Worm (Caenorhabditis elegans) whole organism, L3 larva: ENCODE measurements around the gene T27A10.6.

Experiments used
- R02D3.7 ChIP-seq: fragments of 150-350 bp; optimal IDR thresholded peaks from 2 replicates; lab custom pipeline; 2014; ENCODE audit warnings: missing biosample characterization, missing genetic modification characterization
- aly-2 ChIP-seq: fragments of 150-350 bp; optimal IDR thresholded peaks from 2 replicates; lab custom pipeline; 2014; ENCODE audit warnings: missing biosample characterization, missing genetic modification characterization
- ama-1 ChIP-seq: fragments of 150-350 bp; optimal IDR thresholded peaks from 2 replicates; lab custom pipeline; 2018
- ceh-16 ChIP-seq: sonication (generic microtip); optimal IDR thresholded peaks from 2 replicates; lab custom pipeline; 2017; ENCODE audit warnings: missing biosample characterization, missing genetic modification characterization
- ceh-82 ChIP-seq: fragments of 150-350 bp; optimal IDR thresholded peaks from 2 replicates; lab custom pipeline; 2014; ENCODE audit warnings: missing biosample characterization, missing genetic modification characterization
- ceh-9 ChIP-seq: sonication (generic microtip); optimal IDR thresholded peaks from 2 replicates; lab custom pipeline; 2018; ENCODE audit warnings: missing biosample characterization, missing genetic modification characterization
- daf-12 ChIP-seq: fragments of 150-350 bp; optimal IDR thresholded peaks from 2 replicates; lab custom pipeline; 2014; ENCODE audit warnings: missing biosample characterization, missing genetic modification reagents, missing genetic modification characterization
- egl-27 ChIP-seq: sonication (generic microtip); optimal IDR thresholded peaks from 4 replicates; lab custom pipeline; 2017; ENCODE audit warnings: missing biosample characterization, missing genetic modification reagents, missing genetic modification characterization
- egl-5 ChIP-seq: fragments of 150-350 bp; optimal IDR thresholded peaks from 2 replicates; lab custom pipeline; 2017; ENCODE audit warnings: missing biosample characterization, missing genetic modification reagents, missing genetic modification characterization, inconsistent platforms
- elt-1 ChIP-seq: fragments of 150-350 bp; optimal IDR thresholded peaks from 2 replicates; lab custom pipeline; 2014; ENCODE audit warnings: missing biosample characterization, missing genetic modification characterization
- elt-2 ChIP-seq: sonication (generic microtip); optimal IDR thresholded peaks from 2 replicates; lab custom pipeline; 2016; ENCODE audit warnings: missing genetic modification reagents, mild to moderate bottlenecking, missing genetic modification characterization, missing compliant biosample characterization
- elt-3 ChIP-seq, 3 experiments: fragments of 150-350 bp in 1 of 3; sonication (generic microtip) in 2 of 3; optimal IDR thresholded peaks; 2 replicates in 2 of 3; 4 replicates in 1 of 3; lab custom pipeline; 2014 to 2017; ENCODE audit warnings: missing biosample characterization in 3 of 3, missing genetic modification characterization in 3 of 3
- eor-1 ChIP-seq, 2 experiments: fragments of 150-350 bp; optimal IDR thresholded peaks; 2 replicates each; lab custom pipeline; 2014 to 2018; ENCODE audit warnings: missing biosample characterization in 2 of 2, missing genetic modification characterization in 2 of 2
- fkh-2 ChIP-seq: fragments of 150-350 bp; optimal IDR thresholded peaks from 2 replicates; lab custom pipeline; 2014; ENCODE audit warnings: missing biosample characterization, missing genetic modification reagents, missing genetic modification characterization
- fos-1 ChIP-seq: fragments of 150-350 bp; optimal IDR thresholded peaks from 2 replicates; lab custom pipeline; 2014; ENCODE audit warnings: missing biosample characterization, missing genetic modification characterization
- jun-1 ChIP-seq: fragments of 150-350 bp; optimal IDR thresholded peaks from 2 replicates; lab custom pipeline; 2014; ENCODE audit warnings: missing biosample characterization, missing genetic modification reagents, missing genetic modification characterization
- lin-39 ChIP-seq: fragments of 150-350 bp; optimal IDR thresholded peaks from 2 replicates; lab custom pipeline; 2018; ENCODE audit warnings: missing biosample characterization, missing genetic modification reagents, missing genetic modification characterization
- lsy-12 ChIP-seq: sonication (generic microtip); optimal IDR thresholded peaks from 2 replicates; lab custom pipeline; 2016; ENCODE audit warnings: mild to moderate bottlenecking, missing genetic modification characterization, missing compliant biosample characterization
- mdl-1 ChIP-seq: fragments of 150-350 bp; optimal IDR thresholded peaks from 2 replicates; lab custom pipeline; 2014; ENCODE audit warnings: missing biosample characterization, missing genetic modification characterization
- nhr-11 ChIP-seq: fragments of 150-350 bp; optimal IDR thresholded peaks from 2 replicates; lab custom pipeline; 2014; ENCODE audit warnings: missing biosample characterization, missing genetic modification characterization
- nhr-23 ChIP-seq: fragments of 150-350 bp; optimal IDR thresholded peaks from 2 replicates; lab custom pipeline; 2014; ENCODE audit warnings: missing biosample characterization, missing genetic modification reagents, missing genetic modification characterization
- nhr-237 ChIP-seq: fragments of 150-350 bp; optimal IDR thresholded peaks from 2 replicates; lab custom pipeline; 2014; ENCODE audit warnings: missing biosample characterization, missing genetic modification characterization
- nhr-25 ChIP-seq: sonication (generic microtip); optimal IDR thresholded peaks from 2 replicates; lab custom pipeline; 2017; ENCODE audit warnings: missing biosample characterization, missing genetic modification characterization
- nhr-28 ChIP-seq: fragments of 150-350 bp; optimal IDR thresholded peaks from 2 replicates; lab custom pipeline; 2014; ENCODE audit warnings: missing biosample characterization, missing genetic modification characterization
- nhr-67 ChIP-seq: fragments of 150-350 bp; optimal IDR thresholded peaks from 2 replicates; lab custom pipeline; 2014; ENCODE audit warnings: missing biosample characterization, missing genetic modification characterization
- nhr-77 ChIP-seq: fragments of 150-350 bp; optimal IDR thresholded peaks from 2 replicates; lab custom pipeline; 2014; ENCODE audit warnings: missing biosample characterization, missing genetic modification characterization
- pha-4 ChIP-seq: fragments of 150-350 bp; optimal IDR thresholded peaks from 2 replicates; lab custom pipeline; 2014; ENCODE audit warnings: missing biosample characterization, missing genetic modification reagents, missing genetic modification characterization
- pqm-1 ChIP-seq: fragments of 150-350 bp; optimal IDR thresholded peaks from 2 replicates; lab custom pipeline; 2017; ENCODE audit warnings: missing biosample characterization, missing genetic modification characterization, inconsistent platforms
- sea-2 ChIP-seq: fragments of 150-350 bp; sonication (generic microtip); optimal IDR thresholded peaks from 4 replicates; lab custom pipeline; 2014; ENCODE audit warnings: missing biosample characterization, missing genetic modification reagents, missing genetic modification characterization
- skn-1 ChIP-seq: fragments of 150-350 bp; optimal IDR thresholded peaks from 2 replicates; lab custom pipeline; 2014; ENCODE audit warnings: missing biosample characterization, missing genetic modification characterization
- snpc-4 ChIP-seq: fragments of 150-350 bp; optimal IDR thresholded peaks from 2 replicates; lab custom pipeline; 2014; ENCODE audit warnings: missing biosample characterization, missing genetic modification characterization
- unc-39 ChIP-seq: sonication (generic microtip); optimal IDR thresholded peaks from 4 replicates; lab custom pipeline; 2017; ENCODE audit warnings: missing biosample characterization, missing genetic modification characterization
- ztf-11 ChIP-seq: fragments of 150-350 bp; optimal IDR thresholded peaks from 2 replicates; lab custom pipeline; 2014; ENCODE audit warnings: missing biosample characterization, missing genetic modification characterization
- ztf-4 ChIP-seq: fragments of 150-350 bp; optimal IDR thresholded peaks from 2 replicates; lab custom pipeline; 2014; ENCODE audit warnings: missing biosample characterization, missing genetic modification characterization

T27A10.6 gene

ce11 chrX:3631550-3631949 lies 35.4 kb upstream of the T27A10.6 start:
- TF ChIP-seq elt-1 (tag; lab: Kevin White, UChicago), result no peak
- no peak for TF ChIP-seq lin-39 (tag; lab: Kevin White, UChicago)
- no peak for TF ChIP-seq fkh-2
- no peak for TF ChIP-seq nhr-25 (tag; lab: Kevin White, UChicago)
- TF ChIP-seq ceh-9, result no peak
- no peak for TF ChIP-seq nhr-67 (tag; lab: Kevin White, UChicago)
- no peak for TF ChIP-seq ceh-16 (tag; lab: Kevin White, UChicago)

DNA sequence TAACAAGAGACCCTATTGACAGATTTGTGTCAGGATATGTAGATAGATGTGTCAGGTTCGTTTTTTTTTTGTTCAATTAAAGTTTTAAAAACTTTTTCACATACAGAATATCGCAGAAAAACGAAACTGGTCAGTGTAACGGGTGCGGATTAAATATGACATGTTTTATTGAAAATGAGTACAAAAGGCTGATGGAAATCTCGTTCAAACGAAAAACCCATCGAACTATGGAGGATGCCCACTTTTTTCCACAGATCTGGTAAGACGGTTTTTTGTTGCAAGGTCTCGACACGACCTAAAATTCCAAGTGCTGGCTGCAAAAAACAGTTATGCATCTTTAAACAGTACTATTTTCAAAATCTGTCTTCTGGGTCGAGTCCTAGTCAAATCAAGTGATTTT lies 33.9 kb upstream of the T27A10.6 start:
- TF ChIP-seq eor-1 (tag; optimal IDR thresholded peaks at IDR 0.05; lab: Kevin White, UChicago) (no peak), ceh-9 (no peak), nhr-28 (tag; lab: Kevin White, UChicago) (no peak), unc-39 (tag; lab: Kevin White, UChicago) (no peak), aly-2 (no peak), egl-5 (no peak), fkh-2 (no peak), R02D3.7 (tag; lab: Kevin White, UChicago) (no peak), snpc-4 (no peak), elt-2 (no peak)

DNA sequence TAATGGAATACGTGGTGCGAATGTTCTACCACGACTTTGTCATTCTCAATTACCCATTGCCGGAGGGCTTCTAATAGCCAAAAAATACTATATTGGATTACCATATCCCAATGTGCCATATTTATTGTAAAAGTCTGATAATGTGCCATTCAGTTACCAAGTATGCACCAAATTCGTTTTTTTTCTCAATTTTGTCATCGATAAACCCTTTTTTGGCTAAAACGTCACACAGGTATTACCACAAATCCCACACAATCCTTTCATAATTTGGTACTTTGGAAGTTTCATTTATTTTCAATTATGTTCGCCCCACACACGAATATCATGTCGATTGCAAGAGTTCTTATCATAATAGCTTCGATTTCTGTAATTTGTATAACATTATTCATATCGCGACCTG lies 31.9 kb upstream of the T27A10.6 start, which contains the start of gene vep-2:
Gene vep-2, plus strand, starts transcription at position 301 of the 400 bp plus-strand sequence.
- no peak for TF ChIP-seq nhr-67 (tag; lab: Kevin White, UChicago)
- no peak for TF ChIP-seq egl-5
- no peak for TF ChIP-seq mdl-1 (tag; lab: Kevin White, UChicago)
- TF ChIP-seq daf-12 (tag; lab: Kevin White, UChicago), result no peak
- no peak for TF ChIP-seq egl-27 (tag; lab: Kevin White, UChicago)
- no peak for TF ChIP-seq unc-39 (tag; lab: Kevin White, UChicago)
- TF ChIP-seq elt-1 (tag; lab: Kevin White, UChicago), result no peak
- TF ChIP-seq sea-2 (GFP tag; lab: Kevin White, UChicago), result no peak
- TF ChIP-seq nhr-28 (tag; lab: Kevin White, UChicago), result no peak
- TF ChIP-seq ama-1 (lab: Kevin White, UChicago), result no peak
- TF ChIP-seq ceh-9, result no peak
- TF ChIP-seq lsy-12 (tag; lab: Kevin White, UChicago), result no peak

- TF ChIP-seq daf-12 (tag; lab: Kevin White, UChicago) (no peak), R02D3.7 (tag; lab: Kevin White, UChicago) (no peak), nhr-28 (tag; lab: Kevin White, UChicago) (no peak), nhr-237 (no peak), fkh-2 (no peak), sea-2 (GFP tag; lab: Kevin White, UChicago) (no peak), eor-1 (tag; optimal IDR thresholded peaks at IDR 0.05; lab: Kevin White, UChicago) (no peak), elt-3 (tag; optimal IDR thresholded peaks at IDR 0.05; lab: Kevin White, UChicago) (no peak), nhr-25 (tag; lab: Kevin White, UChicago) (no peak), egl-27 (tag; lab: Kevin White, UChicago) (no peak), fos-1 (tag; lab: Kevin White, UChicago) (no peak), jun-1 (tag; lab: Kevin White, UChicago) (no peak), pha-4 (no peak), ztf-11 (tag; lab: Kevin White, UChicago) (no peak), nhr-11 (tag; lab: Kevin White, UChicago) (no peak), nhr-67 (tag; lab: Kevin White, UChicago) (no peak), ceh-82 (no peak), pqm-1 (tag; lab: Kevin White, UChicago) (no peak)
These were observed 29.4 kb upstream of the T27A10.6 start for ce11 chrX:3625599-3625998.

ce11 chrX:3623162-3623561 lies 27.0 kb upstream of the T27A10.6 start, which contains the start of gene C18B2.2:
Gene C18B2.2, plus strand, starts transcription at chrX:3623462.
- TF ChIP-seq ztf-4 (tag; lab: Kevin White, UChicago) (no peak), jun-1 (tag; lab: Kevin White, UChicago) (no peak), pha-4 (no peak), ceh-82 (no peak), egl-5 (no peak), nhr-237 (no peak), skn-1 (tag; lab: Kevin White, UChicago) (no peak), pqm-1 (tag; lab: Kevin White, UChicago) (no peak), lin-39 (tag; lab: Kevin White, UChicago) (no peak), elt-2 (no peak), nhr-23 (tag; lab: Kevin White, UChicago) (no peak), egl-27 (tag; lab: Kevin White, UChicago) (no peak), mdl-1 (tag; lab: Kevin White, UChicago) (no peak), lsy-12 (tag; lab: Kevin White, UChicago) (no peak), nhr-77 (tag; lab: Kevin White, UChicago) (no peak), R02D3.7 (tag; lab: Kevin White, UChicago) (no peak)
- TF ChIP-seq, all 47 proteins: peak for 0
